Worm (Caenorhabditis elegans): ENCODE measurements around the gene clec-195.

Gene clec-195

ce11 chrIV:17005734-17006133, 39.9 kb downstream of the clec-195 start:
- TF ChIP-seq fkh-2 (tag; optimal IDR thresholded peaks at IDR 0.05) (no peak), ceh-28 (tag; optimal IDR thresholded peaks at IDR 0.05) (peak; percentile 90)

ce11 chrIV:16995425-16995824, 50.2 kb downstream of the clec-195 start, which contains the start of gene rom-4:
rom-4 (plus strand) TSS chrIV:16995822.
- TF ChIP-seq hmg-11 (tag; optimal IDR thresholded peaks at IDR 0.05) (peak; percentile 54), nhr-25 (tag; optimal IDR thresholded peaks at IDR 0.05) (peak; percentile 45), snpc-4 (tag; optimal IDR thresholded peaks at IDR 0.05) (peak; percentile 91), pha-4 (tag; optimal IDR thresholded peaks at IDR 0.05) (peak; percentile 92), eor-1 (tag; optimal IDR thresholded peaks at IDR 0.05) (no peak), egl-5 (tag; optimal IDR thresholded peaks at IDR 0.05) (peak; percentile 34), nhr-43 (tag; optimal IDR thresholded peaks at IDR 0.05; ENCODE audit: poor library complexity, severe bottlenecking) (no peak), nhr-23 (tag; optimal IDR thresholded peaks at IDR 0.05) (peak; percentile 42), ceh-28 (tag; optimal IDR thresholded peaks at IDR 0.05) (peak; percentile 36), nfya-1 (tag; optimal IDR thresholded peaks at IDR 0.05; ENCODE audit: insufficient read depth) (peak; percentile 72), lin-15B (tag; optimal IDR thresholded peaks at IDR 0.05) (peak; percentile 59), jun-1 (tag; optimal IDR thresholded peaks at IDR 0.05) (no peak), elt-2 (tag; optimal IDR thresholded peaks at IDR 0.05) (no peak), lin-39 (tag; optimal IDR thresholded peaks at IDR 0.05) (peak; percentile 17), nhr-77 (tag; optimal IDR thresholded peaks at IDR 0.05) (no peak)

Data from whole organism, L3 larva.